Fruit fly (Drosophila melanogaster): ENCODE results near the gene NetB.

Gene NetB

dm6 chrX:14718842-14719241 is 30.3 kb downstream of the NetB start, which contains the start of gene hog:
hog (minus strand) TSS chrX:14718942.
- TF ChIP-seq Hr96 (GFP tag; optimal IDR thresholded peaks at IDR 0.05) = no peak
- TF ChIP-seq bab1 (GFP tag; optimal IDR thresholded peaks at IDR 0.05) = no peak
- no peak for TF ChIP-seq Mnt (GFP tag; optimal IDR thresholded peaks at IDR 0.05)

- TF ChIP-seq CG7101 (tag; optimal IDR thresholded peaks at IDR 0.05) = peak; percentile 22
- no peak for TF ChIP-seq CG33017 (tag; optimal IDR thresholded peaks at IDR 0.05)
- TF ChIP-seq CG5204 (GFP tag; optimal IDR thresholded peaks at IDR 0.05) = no peak
- no peak for TF ChIP-seq pad (GFP tag; optimal IDR thresholded peaks at IDR 0.05)
- TF ChIP-seq CG7045 (GFP tag; optimal IDR thresholded peaks at IDR 0.05) = peak; percentile 53
- TF ChIP-seq Mnt (GFP tag; optimal IDR thresholded peaks at IDR 0.05) = no peak
- TF ChIP-seq CG11617 (GFP tag; optimal IDR thresholded peaks at IDR 0.05) = no peak
- TF ChIP-seq ovo (GFP tag; optimal IDR thresholded peaks at IDR 0.05) = no peak
- TF ChIP-seq Crg-1 (GFP tag; optimal IDR thresholded peaks at IDR 0.05) = peak; percentile 14
- TF ChIP-seq cnc (optimal IDR thresholded peaks at IDR 0.05) = no peak
- TF ChIP-seq kay (GFP tag; ENCODE audit: borderline replicate concordance) = no peak
- TF ChIP-seq CG14711 (tag; optimal IDR thresholded peaks at IDR 0.05) = no peak
- TF ChIP-seq Clk (GFP tag; optimal IDR thresholded peaks at IDR 0.05) = no peak
- TF ChIP-seq toe (GFP tag; optimal IDR thresholded peaks at IDR 0.05) = no peak
- TF ChIP-seq CG12768 (GFP tag; optimal IDR thresholded peaks at IDR 0.05) = no peak
These were observed 31.9 kb downstream of the NetB start for dm6 chrX:14717245-14717644.

- TF ChIP-seq CG14711 (tag; optimal IDR thresholded peaks at IDR 0.05) = no peak
- no peak for TF ChIP-seq Hr96 (GFP tag; optimal IDR thresholded peaks at IDR 0.05)
- TF ChIP-seq ovo (GFP tag; optimal IDR thresholded peaks at IDR 0.05) = no peak
These were observed 34.0 kb downstream of the NetB start for dm6 chrX:14715180-14715579.

dm6 chrX:14712475-14712874 is 36.7 kb downstream of the NetB start:
- TF ChIP-seq Clk (GFP tag; optimal IDR thresholded peaks at IDR 0.05) (no peak), toe (GFP tag; optimal IDR thresholded peaks at IDR 0.05) (no peak), bab1 (GFP tag; optimal IDR thresholded peaks at IDR 0.05) (no peak), Mnt (GFP tag; optimal IDR thresholded peaks at IDR 0.05) (no peak), CG12768 (GFP tag; optimal IDR thresholded peaks at IDR 0.05) (no peak), tj (GFP tag; optimal IDR thresholded peaks at IDR 0.05) (no peak), CG1620 (GFP tag; optimal IDR thresholded peaks at IDR 0.05) (no peak), cnc (optimal IDR thresholded peaks at IDR 0.05) (no peak), Crg-1 (GFP tag; optimal IDR thresholded peaks at IDR 0.05) (no peak), CG11617 (GFP tag; optimal IDR thresholded peaks at IDR 0.05) (no peak)

dm6 chrX:14702058-14702457 is 47.1 kb downstream of the NetB start, which contains the start of gene CG43088:
CG43088 (plus strand) TSS chrX:14702358.
- no peak for TF ChIP-seq Hr96 (GFP tag; optimal IDR thresholded peaks at IDR 0.05)
- no peak for TF ChIP-seq pad (GFP tag; optimal IDR thresholded peaks at IDR 0.05)
- no peak for TF ChIP-seq Crg-1 (GFP tag; optimal IDR thresholded peaks at IDR 0.05)
- no peak for TF ChIP-seq Mnt (GFP tag; optimal IDR thresholded peaks at IDR 0.05)
- no peak for TF ChIP-seq kay (GFP tag; ENCODE audit: borderline replicate concordance)
- no peak for TF ChIP-seq ovo (GFP tag; optimal IDR thresholded peaks at IDR 0.05)
- no peak for TF ChIP-seq CG7101 (tag; optimal IDR thresholded peaks at IDR 0.05)
- TF ChIP-seq CG11617 (GFP tag; optimal IDR thresholded peaks at IDR 0.05) = no peak
- no peak for TF ChIP-seq CG1620 (GFP tag; optimal IDR thresholded peaks at IDR 0.05)
- no peak for TF ChIP-seq cnc (optimal IDR thresholded peaks at IDR 0.05)
- TF ChIP-seq CG12768 (GFP tag; optimal IDR thresholded peaks at IDR 0.05) = no peak
- no peak for TF ChIP-seq Clk (GFP tag; optimal IDR thresholded peaks at IDR 0.05)
- no peak for TF ChIP-seq CG14711 (tag; optimal IDR thresholded peaks at IDR 0.05)

dm6 chrX:14689108-14689507 is 60.1 kb downstream of the NetB start:
- TF ChIP-seq cnc (optimal IDR thresholded peaks at IDR 0.05) (no peak), CG7101 (tag; optimal IDR thresholded peaks at IDR 0.05) (no peak), tj (GFP tag; optimal IDR thresholded peaks at IDR 0.05) (no peak), CG1620 (GFP tag; optimal IDR thresholded peaks at IDR 0.05) (no peak)

- no peak for TF ChIP-seq ovo (GFP tag; optimal IDR thresholded peaks at IDR 0.05)
- peak; percentile 3 for TF ChIP-seq Hr96 (GFP tag; optimal IDR thresholded peaks at IDR 0.05)
- TF ChIP-seq bab1 (GFP tag; optimal IDR thresholded peaks at IDR 0.05) = no peak
- TF ChIP-seq cic (GFP tag; optimal IDR thresholded peaks at IDR 0.05) = no peak
- TF ChIP-seq tj (GFP tag; optimal IDR thresholded peaks at IDR 0.05) = peak; percentile 53
- peak; percentile 72 for TF ChIP-seq CG33017 (tag; optimal IDR thresholded peaks at IDR 0.05)
- TF ChIP-seq CG11617 (GFP tag; optimal IDR thresholded peaks at IDR 0.05) = peak; percentile 65
- TF ChIP-seq cnc (optimal IDR thresholded peaks at IDR 0.05) = no peak
- TF ChIP-seq CG1620 (GFP tag; optimal IDR thresholded peaks at IDR 0.05) = no peak
- TF ChIP-seq CG14711 (tag; optimal IDR thresholded peaks at IDR 0.05) = peak; percentile 80
- TF ChIP-seq pad (GFP tag; optimal IDR thresholded peaks at IDR 0.05) = peak; percentile 41
- TF ChIP-seq kay (GFP tag; ENCODE audit: borderline replicate concordance) = no peak
- peak; percentile 25 for TF ChIP-seq toe (GFP tag; optimal IDR thresholded peaks at IDR 0.05)
- TF ChIP-seq Crg-1 (GFP tag; optimal IDR thresholded peaks at IDR 0.05) = no peak
- peak; percentile 23 for TF ChIP-seq Clk (GFP tag; optimal IDR thresholded peaks at IDR 0.05)
- peak; percentile 16 for TF ChIP-seq CG5204 (GFP tag; optimal IDR thresholded peaks at IDR 0.05)
- TF ChIP-seq Mnt (GFP tag; optimal IDR thresholded peaks at IDR 0.05) = peak; percentile 34
- peak; percentile 59 for TF ChIP-seq CG7045 (GFP tag; optimal IDR thresholded peaks at IDR 0.05)
- TF ChIP-seq CG7101 (tag; optimal IDR thresholded peaks at IDR 0.05) = peak; percentile 81
- peak; percentile 63 for TF ChIP-seq CG12768 (GFP tag; optimal IDR thresholded peaks at IDR 0.05)
These were observed 70.0 kb downstream of the NetB start, which contains the start of gene CG5321 for dm6 chrX:14679189-14679588. CG5321 (plus strand) TSS chrX:14679568.
